Worm (Caenorhabditis elegans) whole organism, L4/young adult: Measurements from ENCODE around the gene grl-21.

Source experiments
- W03F9.2 ChIP-seq: fragments of 150-350 bp; optimal IDR thresholded peaks from 2 replicates; lab custom pipeline; 2014; ENCODE audit warnings: missing biosample characterization, missing genetic modification characterization
- dao-5 ChIP-seq: sonication (generic microtip); optimal IDR thresholded peaks from 2 replicates; lab custom pipeline; 2016; ENCODE audit warnings: missing genotype, missing genetic modification characterization, moderate library complexity, missing compliant biosample characterization
- him-1 ChIP-seq: sonication (generic microtip); optimal IDR thresholded peaks from 2 replicates; lab custom pipeline; 2016; ENCODE audit warnings: missing genotype, missing genetic modification reagents, missing genetic modification characterization, missing compliant biosample characterization

The grl-21 gene

ce11 chrIV:10764206-10764605 is 26.9 kb downstream of the grl-21 start, which contains the start of gene T25B9.11:
T25B9.11 (plus strand) TSS chrIV:10764506.
- TF ChIP-seq W03F9.2 (tag; lab: Kevin White, UChicago), result no peak
- no peak for TF ChIP-seq dao-5 (tag; lab: Kevin White, UChicago)
- no peak for TF ChIP-seq him-1

ce11 chrIV:10765053-10765452 is 27.8 kb downstream of the grl-21 start, which contains the start of gene T25B9.12:
T25B9.12 (plus strand) TSS chrIV:10765353.
- TF ChIP-seq W03F9.2 (tag; lab: Kevin White, UChicago) (no peak), him-1 (no peak), dao-5 (tag; lab: Kevin White, UChicago) (no peak)

ce11 chrIV:10766071-10766470 is 28.8 kb downstream of the grl-21 start:
- TF ChIP-seq W03F9.2 (tag; lab: Kevin White, UChicago) (peak; percentile 71), dao-5 (tag; lab: Kevin White, UChicago) (no peak), him-1 (no peak)

- TF ChIP-seq him-1, result no peak
- TF ChIP-seq dao-5 (tag; lab: Kevin White, UChicago), result no peak
- no peak for TF ChIP-seq W03F9.2 (tag; lab: Kevin White, UChicago)
Observed at ce11 chrIV:10768146-10768636, 30.9 kb downstream of the grl-21 start, which contains the start of gene T25B9.8. T25B9.8 (minus strand) TSS chrIV:10768196.

ce11 chrIV:10769353-10769752 is 32.1 kb downstream of the grl-21 start, which contains the start of gene T25B9.9:
T25B9.9 (plus strand) TSS chrIV:10769653.
- TF ChIP-seq him-1, result no peak
- no peak for TF ChIP-seq W03F9.2 (tag; lab: Kevin White, UChicago)
- TF ChIP-seq dao-5 (tag; lab: Kevin White, UChicago), result no peak

- TF ChIP-seq W03F9.2 (tag; lab: Kevin White, UChicago) (no peak), dao-5 (tag; lab: Kevin White, UChicago) (no peak), him-1 (no peak)
Observed at ce11 chrIV:10771296-10771695, 34.0 kb downstream of the grl-21 start.

- no peak for TF ChIP-seq W03F9.2 (tag; lab: Kevin White, UChicago)
- TF ChIP-seq dao-5 (tag; lab: Kevin White, UChicago), result no peak
- no peak for TF ChIP-seq him-1
Observed at ce11 chrIV:10773811-10774210, 36.5 kb downstream of the grl-21 start, which contains the start of gene inpp-1. inpp-1 (minus strand) TSS chrIV:10773911.

- TF ChIP-seq dao-5 (tag; lab: Kevin White, UChicago), result no peak
- TF ChIP-seq him-1, result no peak
- no peak for TF ChIP-seq W03F9.2 (tag; lab: Kevin White, UChicago)
Observed at ce11 chrIV:10777076-10777475, 39.8 kb downstream of the grl-21 start.

- TF ChIP-seq dao-5 (tag; lab: Kevin White, UChicago) (no peak), him-1 (no peak), W03F9.2 (tag; lab: Kevin White, UChicago) (no peak)
Observed at ce11 chrIV:10777600-10777999, 40.3 kb downstream of the grl-21 start.

- TF ChIP-seq him-1, result no peak
- no peak for TF ChIP-seq W03F9.2 (tag; lab: Kevin White, UChicago)
- no peak for TF ChIP-seq dao-5 (tag; lab: Kevin White, UChicago)
Observed at ce11 chrIV:10778582-10778981, 41.3 kb downstream of the grl-21 start.

- no peak for TF ChIP-seq dao-5 (tag; lab: Kevin White, UChicago)
- no peak for TF ChIP-seq him-1
- no peak for TF ChIP-seq W03F9.2 (tag; lab: Kevin White, UChicago)
Observed at ce11 chrIV:10779328-10779727, 42.1 kb downstream of the grl-21 start.

ce11 chrIV:10780583-10780982 is 43.3 kb downstream of the grl-21 start, which contains the start of gene swt-3:
swt-3 (minus strand) TSS chrIV:10780683.
- TF ChIP-seq him-1 (no peak), W03F9.2 (tag; lab: Kevin White, UChicago) (no peak), dao-5 (tag; lab: Kevin White, UChicago) (no peak)

- TF ChIP-seq dao-5 (tag; lab: Kevin White, UChicago), result no peak
- TF ChIP-seq him-1, result no peak
- no peak for TF ChIP-seq W03F9.2 (tag; lab: Kevin White, UChicago)
Observed at ce11 chrIV:10781346-10781745, 44.1 kb downstream of the grl-21 start.

ce11 chrIV:10782014-10782413 is 44.7 kb downstream of the grl-21 start:
- TF ChIP-seq W03F9.2 (tag; lab: Kevin White, UChicago) (no peak), dao-5 (tag; lab: Kevin White, UChicago) (no peak)

ce11 chrIV:10784085-10784484 is 46.8 kb downstream of the grl-21 start:
- TF ChIP-seq him-1, result no peak
- TF ChIP-seq dao-5 (tag; lab: Kevin White, UChicago), result no peak
- TF ChIP-seq W03F9.2 (tag; lab: Kevin White, UChicago), result no peak
